Fruit fly (Drosophila melanogaster): ENCODE measurements around the gene CG3987.

CG3987 gene

dm6 chr3R:15094929-15095236, 44.9 kb upstream of the CG3987 start:
- TF ChIP-seq Pif1A (GFP tag; optimal IDR thresholded peaks at IDR 0.05) (no peak), rn (GFP tag; IDR thresholded peaks at IDR 0.05) (no peak), D1 (tag; optimal IDR thresholded peaks at IDR 0.05) (no peak), CG34367 (tag; optimal IDR thresholded peaks at IDR 0.05) (no peak), CG13204 (GFP tag; optimal IDR thresholded peaks at IDR 0.05) (no peak), Pif1B (GFP tag; optimal IDR thresholded peaks at IDR 0.05) (no peak), CG9948 (tag; optimal IDR thresholded peaks at IDR 0.05) (no peak), CG10348 (GFP tag; IDR thresholded peaks at IDR 0.05) (no peak), CG8301 (tag; optimal IDR thresholded peaks at IDR 0.05) (no peak), gl (tag; optimal IDR thresholded peaks at IDR 0.05) (no peak), Ets98B (GFP tag; IDR thresholded peaks at IDR 0.05) (no peak)

- TF ChIP-seq CG8159 (tag; optimal IDR thresholded peaks at IDR 0.05) = peak; percentile 53
- TF ChIP-seq EcR (GFP tag; optimal IDR thresholded peaks at IDR 0.05) = peak; percentile 29
- TF ChIP-seq gl (tag; optimal IDR thresholded peaks at IDR 0.05) = peak; percentile 25
- peak; percentile 21 for TF ChIP-seq CG13204 (GFP tag; optimal IDR thresholded peaks at IDR 0.05)
- peak; percentile 77 for TF ChIP-seq D1 (tag; optimal IDR thresholded peaks at IDR 0.05)
- TF ChIP-seq CG15710 (tag; optimal IDR thresholded peaks at IDR 0.05) = peak; percentile 74
- no peak for TF ChIP-seq CG14655 (GFP tag; optimal IDR thresholded peaks at IDR 0.05)
- TF ChIP-seq CG12605 (GFP tag; IDR thresholded peaks at IDR 0.05) = no peak
- peak; percentile 36 for TF ChIP-seq CG17806 (tag; optimal IDR thresholded peaks at IDR 0.05)
- TF ChIP-seq CG4496 (GFP tag; IDR thresholded peaks at IDR 0.05) = no peak
- peak; percentile 83 for TF ChIP-seq Snoo (tag; optimal IDR thresholded peaks at IDR 0.05)
- no peak for TF ChIP-seq Pif1B (GFP tag; optimal IDR thresholded peaks at IDR 0.05)
- TF ChIP-seq CG34367 (tag; optimal IDR thresholded peaks at IDR 0.05) = peak; percentile 87
- peak; percentile 30 for TF ChIP-seq CG9948 (tag; optimal IDR thresholded peaks at IDR 0.05)
Observed at dm6 chr3R:15095550-15096031, 44.2 kb upstream of the CG3987 start, which contains the start of gene CG6966. Gene CG6966 (minus strand): TSS chr3R:15095631.

- peak; percentile 17 for TF ChIP-seq Pif1A (GFP tag; optimal IDR thresholded peaks at IDR 0.05)
- TF ChIP-seq CG15710 (tag; optimal IDR thresholded peaks at IDR 0.05) = peak; percentile 13
- TF ChIP-seq fd96Ca (GFP tag; IDR thresholded peaks at IDR 0.05) = 0 out of 3 replicates have a peak, but pooled peaks have one; percentile 36
- TF ChIP-seq CG13204 (GFP tag; optimal IDR thresholded peaks at IDR 0.05) = no peak
- TF ChIP-seq CG8301 (tag; optimal IDR thresholded peaks at IDR 0.05) = peak; percentile 48
- no peak for TF ChIP-seq CG12605 (GFP tag; IDR thresholded peaks at IDR 0.05)
- TF ChIP-seq CG8159 (tag; optimal IDR thresholded peaks at IDR 0.05) = peak; percentile 27
- TF ChIP-seq Snoo (tag; optimal IDR thresholded peaks at IDR 0.05) = no peak
- peak; percentile 58; the same call in 2 of the 3 replicates for TF ChIP-seq CG4496 (GFP tag; IDR thresholded peaks at IDR 0.05)
- TF ChIP-seq rn (GFP tag; IDR thresholded peaks at IDR 0.05) = 0 out of 2 replicates have a peak, but pooled peaks have one; percentile 16
- TF ChIP-seq Ets98B (GFP tag; IDR thresholded peaks at IDR 0.05) = peak; percentile 56
- 0 out of 2 replicates have a peak, but pooled peaks have one; percentile 27 for TF ChIP-seq CG32121 (GFP tag; IDR thresholded peaks at IDR 0.05)
- TF ChIP-seq CG14655 (GFP tag; optimal IDR thresholded peaks at IDR 0.05) = peak; percentile 38
Observed at dm6 chr3R:15110135-15110534, 29.6 kb upstream of the CG3987 start.

- 0 out of 2 replicates have a peak, but pooled peaks have one; percentile 14 for TF ChIP-seq CG32121 (GFP tag; IDR thresholded peaks at IDR 0.05)
- peak; percentile 62; the same call in 2 of the 3 replicates for TF ChIP-seq CG4496 (GFP tag; IDR thresholded peaks at IDR 0.05)
- TF ChIP-seq Ets98B (GFP tag; IDR thresholded peaks at IDR 0.05) = peak; percentile 22; the same call in 1 of the 2 replicates
- TF ChIP-seq EcR (GFP tag; optimal IDR thresholded peaks at IDR 0.05) = peak; percentile 75
- TF ChIP-seq CG13204 (GFP tag; optimal IDR thresholded peaks at IDR 0.05) = peak; percentile 31
- peak; percentile 40 for TF ChIP-seq CG34367 (tag; optimal IDR thresholded peaks at IDR 0.05)
- no peak for TF ChIP-seq rn (GFP tag; IDR thresholded peaks at IDR 0.05)
- TF ChIP-seq Pif1A (GFP tag; optimal IDR thresholded peaks at IDR 0.05) = peak; percentile 69
- no peak for TF ChIP-seq CG8301 (tag; optimal IDR thresholded peaks at IDR 0.05)
- TF ChIP-seq CG8159 (tag; optimal IDR thresholded peaks at IDR 0.05) = peak; percentile 27
- TF ChIP-seq gl (tag; optimal IDR thresholded peaks at IDR 0.05) = no peak
- TF ChIP-seq CG9948 (tag; optimal IDR thresholded peaks at IDR 0.05) = peak; percentile 20
- no peak for TF ChIP-seq CG10348 (GFP tag; IDR thresholded peaks at IDR 0.05)
- peak; percentile 76 for TF ChIP-seq Pif1B (GFP tag; optimal IDR thresholded peaks at IDR 0.05)
- no peak for TF ChIP-seq D1 (tag; optimal IDR thresholded peaks at IDR 0.05)
- TF ChIP-seq CG14655 (GFP tag; optimal IDR thresholded peaks at IDR 0.05) = no peak
- peak; percentile 30 for TF ChIP-seq CG15710 (tag; optimal IDR thresholded peaks at IDR 0.05)
- TF ChIP-seq fd96Ca (GFP tag; IDR thresholded peaks at IDR 0.05) = peak; percentile 59; the same call in 1 of the 3 replicates
- TF ChIP-seq CG17806 (tag; optimal IDR thresholded peaks at IDR 0.05) = no peak
- TF ChIP-seq CG12605 (GFP tag; IDR thresholded peaks at IDR 0.05) = peak; percentile 70; the same call in 1 of the 2 replicates
- peak; percentile 37 for TF ChIP-seq Snoo (tag; optimal IDR thresholded peaks at IDR 0.05)
Observed at dm6 chr3R:15112232-15112631, 27.5 kb upstream of the CG3987 start.

dm6 chr3R:15113584-15113983, 26.2 kb upstream of the CG3987 start:
- peak; percentile 28; the same call in 1 of the 2 replicates for TF ChIP-seq Ets98B (GFP tag; IDR thresholded peaks at IDR 0.05)
- no peak for TF ChIP-seq rn (GFP tag; IDR thresholded peaks at IDR 0.05)
- peak; percentile 54 for TF ChIP-seq CG9948 (tag; optimal IDR thresholded peaks at IDR 0.05)
- no peak for TF ChIP-seq CG32121 (GFP tag; IDR thresholded peaks at IDR 0.05)
- peak; percentile 36 for TF ChIP-seq CG17806 (tag; optimal IDR thresholded peaks at IDR 0.05)
- TF ChIP-seq CG8301 (tag; optimal IDR thresholded peaks at IDR 0.05) = peak; percentile 73
- TF ChIP-seq D1 (tag; optimal IDR thresholded peaks at IDR 0.05) = no peak
- TF ChIP-seq CG14655 (GFP tag; optimal IDR thresholded peaks at IDR 0.05) = peak; percentile 77
- no peak for TF ChIP-seq Pif1A (GFP tag; optimal IDR thresholded peaks at IDR 0.05)
- peak; percentile 14 for TF ChIP-seq CG15710 (tag; optimal IDR thresholded peaks at IDR 0.05)
- TF ChIP-seq EcR (GFP tag; optimal IDR thresholded peaks at IDR 0.05) = no peak
- no peak for TF ChIP-seq CG12605 (GFP tag; IDR thresholded peaks at IDR 0.05)
- no peak for TF ChIP-seq Pif1B (GFP tag; optimal IDR thresholded peaks at IDR 0.05)
- TF ChIP-seq Snoo (tag; optimal IDR thresholded peaks at IDR 0.05) = no peak
- TF ChIP-seq CG8159 (tag; optimal IDR thresholded peaks at IDR 0.05) = peak; percentile 42
- TF ChIP-seq gl (tag; optimal IDR thresholded peaks at IDR 0.05) = no peak
- no peak for TF ChIP-seq CG10348 (GFP tag; IDR thresholded peaks at IDR 0.05)
- no peak for TF ChIP-seq CG13204 (GFP tag; optimal IDR thresholded peaks at IDR 0.05)
- no peak for TF ChIP-seq fd96Ca (GFP tag; IDR thresholded peaks at IDR 0.05)
- TF ChIP-seq CG4496 (GFP tag; IDR thresholded peaks at IDR 0.05) = peak; percentile 41; the same call in 2 of the 3 replicates
- no peak for TF ChIP-seq CG34367 (tag; optimal IDR thresholded peaks at IDR 0.05)
